Fruit fly (Drosophila melanogaster) whole organism, wandering third instar larva: ENCODE measurements around the gene dac.

Experiments used
- CrebA ChIP-seq: fragments of 200-800 bp; sonication (Bioruptor generic); optimal IDR thresholded peaks from 2 replicates; lab custom pipeline; 2016; ENCODE audit warnings: missing biosample characterization, mild to moderate bottlenecking, missing genetic modification characterization, borderline replicate concordance
- Hnf4 ChIP-seq: fragments of 200-800 bp; sonication (Bioruptor generic); optimal IDR thresholded peaks from 2 replicates; lab custom pipeline; 2016; ENCODE audit warnings: missing biosample characterization, mild to moderate bottlenecking, missing genetic modification characterization
- br ChIP-seq: fragments of 200-800 bp; sonication (Bioruptor generic); optimal IDR thresholded peaks from 2 replicates; lab custom pipeline; 2016; ENCODE audit warnings: missing biosample characterization, missing genetic modification characterization
- ey ChIP-seq: fragments of 200-800 bp; sonication (Bioruptor generic); optimal IDR thresholded peaks from 2 replicates; lab custom pipeline; 2016; ENCODE audit warnings: missing biosample characterization, missing genetic modification characterization
- fru ChIP-seq: fragments of 200-800 bp; sonication (Bioruptor generic); optimal IDR thresholded peaks from 3 replicates; lab custom pipeline; 2016; ENCODE audit warnings: missing biosample characterization, mild to moderate bottlenecking, missing genetic modification characterization
- h ChIP-seq: fragments of 200-800 bp; sonication (Bioruptor generic); optimal IDR thresholded peaks from 3 replicates; lab custom pipeline; 2016; ENCODE audit warnings: missing biosample characterization, mild to moderate bottlenecking, missing genetic modification characterization
- pan ChIP-seq: fragments of >200 bp; optimal IDR thresholded peaks from 2 replicates; lab custom pipeline; 2017
- psq ChIP-seq: fragments of 200-800 bp; sonication (Bioruptor generic); optimal IDR thresholded peaks from 3 replicates; lab custom pipeline; 2017; ENCODE audit warnings: missing biosample characterization, mild to moderate bottlenecking, missing genetic modification characterization, moderate library complexity
- sv ChIP-seq: fragments of 200-800 bp; sonication (Bioruptor generic); optimal IDR thresholded peaks from 3 replicates; lab custom pipeline; 2016; ENCODE audit warnings: missing biosample characterization, missing genetic modification characterization
- usp ChIP-seq: fragments of >200 bp; optimal IDR thresholded peaks from 2 replicates; lab custom pipeline; 2017; ENCODE audit warnings: missing biosample characterization, missing genetic modification characterization

dm6 chr2L:16451858-16452257, 33.9 kb downstream of the dac start:
- TF ChIP-seq sv (GFP tag; lab: Kevin White, UChicago) = no peak
- no peak for TF ChIP-seq psq (GFP tag; lab: Kevin White, UChicago)
- TF ChIP-seq br (GFP tag; lab: Kevin White, UChicago) = no peak
- TF ChIP-seq pan (lab: Kevin White, UChicago) = no peak
- TF ChIP-seq fru (GFP tag; lab: Kevin White, UChicago) = no peak
- no peak for TF ChIP-seq Hnf4
- TF ChIP-seq CrebA (GFP tag; lab: Kevin White, UChicago) = no peak
- TF ChIP-seq usp (GFP tag; lab: Kevin White, UChicago) = no peak
- TF ChIP-seq h (GFP tag; lab: Kevin White, UChicago) = no peak
- TF ChIP-seq ey (GFP tag; lab: Kevin White, UChicago) = no peak
